Fruit fly (Drosophila melanogaster) whole organism, pupa: Measurements from ENCODE around the gene CG14770.

Source experiments
- CG10348 ChIP-seq: fragments of 200-800 bp; sonication (Bioruptor generic); IDR thresholded peaks from 2 replicates; pipeline ENCODE4 v1.3.6; 2022; ENCODE audit warnings: missing biosample characterization, missing genetic modification characterization
- CG12605 ChIP-seq: fragments of 200-800 bp; sonication (Bioruptor generic); IDR thresholded peaks from 2 replicates; pipeline ENCODE4 v1.3.6; 2022; ENCODE audit warnings: missing biosample characterization, missing genetic modification characterization
- CG13204 ChIP-seq: fragments of 200-800 bp; sonication (Bioruptor generic); optimal IDR thresholded peaks from 2 replicates; lab custom pipeline; 2018; ENCODE audit warnings: missing biosample characterization, mild to moderate bottlenecking, missing genetic modification characterization, moderate library complexity
- CG14655 ChIP-seq: fragments of 200-800 bp; sonication (Bioruptor generic); optimal IDR thresholded peaks from 3 replicates; lab custom pipeline; 2017; ENCODE audit warnings: mild to moderate bottlenecking, missing biosample characterization, missing genetic modification reagents, missing genetic modification characterization
- CG15710 ChIP-seq: fragments of 200-800 bp; sonication (Bioruptor generic); optimal IDR thresholded peaks from 2 replicates; lab custom pipeline; 2018; ENCODE audit warnings: missing biosample characterization, mild to moderate bottlenecking, missing genetic modification characterization, moderate library complexity
- CG17806 ChIP-seq: fragments of 200-800 bp; sonication (Bioruptor generic); optimal IDR thresholded peaks from 2 replicates; lab custom pipeline; 2018; ENCODE audit warnings: missing biosample characterization, mild to moderate bottlenecking, missing genetic modification characterization, moderate library complexity
- CG32121 ChIP-seq: fragments of 200-800 bp; sonication (Bioruptor generic); IDR thresholded peaks from 2 replicates; pipeline ENCODE4 v1.3.6; 2022; ENCODE audit warnings: missing biosample characterization, missing genetic modification characterization
- CG34367 ChIP-seq: fragments of 200-800 bp; sonication (Bioruptor generic); optimal IDR thresholded peaks from 2 replicates; lab custom pipeline; 2018; ENCODE audit warnings: missing biosample characterization, mild to moderate bottlenecking, missing genetic modification characterization
- CG4496 ChIP-seq: fragments of 200-800 bp; sonication (Bioruptor generic); IDR thresholded peaks from 3 replicates; pipeline ENCODE4 v1.3.6; 2022; ENCODE audit warnings: missing biosample characterization, missing genetic modification characterization
- CG8159 ChIP-seq: fragments of 200-800 bp; sonication (Bioruptor generic); optimal IDR thresholded peaks from 3 replicates; lab custom pipeline; 2018; ENCODE audit warnings: missing biosample characterization, mild to moderate bottlenecking, missing genetic modification characterization, moderate library complexity
- CG8301 ChIP-seq: fragments of 200-800 bp; sonication (Bioruptor generic); optimal IDR thresholded peaks from 2 replicates; lab custom pipeline; 2018; ENCODE audit warnings: missing biosample characterization, mild to moderate bottlenecking, missing genetic modification characterization
- CG9948 ChIP-seq: fragments of 200-800 bp; sonication (Bioruptor generic); optimal IDR thresholded peaks from 2 replicates; lab custom pipeline; 2018; ENCODE audit warnings: missing biosample characterization, mild to moderate bottlenecking, missing genetic modification characterization, moderate library complexity
- D1 ChIP-seq: fragments of 200-800 bp; sonication (Bioruptor generic); optimal IDR thresholded peaks from 2 replicates; lab custom pipeline; 2018; ENCODE audit warnings: missing biosample characterization, mild to moderate bottlenecking, missing genetic modification characterization, moderate library complexity
- EcR ChIP-seq: fragments of 200-800 bp; sonication (Bioruptor generic); optimal IDR thresholded peaks from 3 replicates; lab custom pipeline; 2019; ENCODE audit warnings: missing biosample characterization, missing genetic modification characterization, mild to moderate bottlenecking, moderate library complexity, missing genetic modification reagents
- Ets98B ChIP-seq: fragments of 200-800 bp; sonication (Bioruptor generic); IDR thresholded peaks from 2 replicates; pipeline ENCODE4 v1.3.6; 2022; ENCODE audit warnings: missing biosample characterization, missing genetic modification characterization
- Pif1A ChIP-seq: fragments of 200-800 bp; sonication (Bioruptor generic); optimal IDR thresholded peaks from 3 replicates; lab custom pipeline; 2016; ENCODE audit warnings: missing biosample characterization, missing genetic modification characterization
- Pif1B ChIP-seq: fragments of 200-800 bp; sonication (Bioruptor generic); optimal IDR thresholded peaks from 3 replicates; lab custom pipeline; 2016; ENCODE audit warnings: missing biosample characterization, missing genetic modification characterization
- Snoo ChIP-seq: fragments of 200-800 bp; sonication (Bioruptor generic); optimal IDR thresholded peaks from 3 replicates; lab custom pipeline; 2017; ENCODE audit warnings: missing biosample characterization, mild to moderate bottlenecking, missing genetic modification characterization, inconsistent platforms
- fd96Ca ChIP-seq: fragments of 200-800 bp; sonication (Bioruptor generic); IDR thresholded peaks from 3 replicates; pipeline ENCODE4 v1.3.6; 2022; ENCODE audit warnings: missing biosample characterization, missing genetic modification characterization
- gl ChIP-seq: fragments of 200-800 bp; sonication (Bioruptor generic); optimal IDR thresholded peaks from 2 replicates; lab custom pipeline; 2018; ENCODE audit warnings: missing biosample characterization, mild to moderate bottlenecking, missing genetic modification characterization
- rn ChIP-seq: fragments of 200-800 bp; sonication (Bioruptor generic); IDR thresholded peaks from 2 replicates; pipeline ENCODE4 v1.3.6; 2022; ENCODE audit warnings: missing biosample characterization, missing genetic modification characterization

CG14770 gene

dm6 chrX:1370104-1370802 is 1.2 kb downstream of the CG14770 start, which contains the start of gene ssx:
Gene ssx (plus strand): TSS chrX:1370580.
- TF ChIP-seq Snoo (tag; lab: Kevin White, UChicago) (peak; percentile 43), CG17806 (tag; lab: Kevin White, UChicago) (peak; percentile 34), CG34367 (tag; lab: Kevin White, UChicago) (no peak), D1 (tag; lab: Kevin White, UChicago) (no peak), Ets98B (GFP tag; lab: Robert Waterston, UW) (peak; percentile 62), CG15710 (tag; lab: Kevin White, UChicago) (peak; percentile 29), CG32121 (peak; percentile 32; the same call in 1 of the 2 replicates), CG13204 (GFP tag; lab: Kevin White, UChicago) (no peak), Pif1A (GFP tag; lab: Kevin White, UChicago) (no peak), CG8301 (tag; lab: Kevin White, UChicago) (peak; percentile 30), CG12605 (peak; percentile 47), CG9948 (peak; percentile 12), EcR (GFP tag; lab: Kevin White, UChicago) (no peak), fd96Ca (GFP tag; lab: Robert Waterston, UW) (peak; percentile 38; the same call in 1 of the 3 replicates), CG8159 (tag; lab: Kevin White, UChicago) (peak; percentile 24), CG4496 (GFP tag; lab: Robert Waterston, UW) (peak; percentile 79; the same call in 2 of the 3 replicates)

dm6 chrX:1372667-1373066 is 3.6 kb downstream of the CG14770 start:
- TF ChIP-seq CG15710 (tag; lab: Kevin White, UChicago) (no peak), EcR (GFP tag; lab: Kevin White, UChicago) (no peak), CG34367 (tag; lab: Kevin White, UChicago) (no peak), CG9948 (no peak), Snoo (tag; lab: Kevin White, UChicago) (no peak), gl (no peak), fd96Ca (GFP tag; lab: Robert Waterston, UW) (no peak), CG8301 (tag; lab: Kevin White, UChicago) (no peak), Ets98B (GFP tag; lab: Robert Waterston, UW) (no peak), Pif1B (GFP tag; lab: Kevin White, UChicago) (no peak)

- TF ChIP-seq D1 (tag; lab: Kevin White, UChicago) (no peak), CG10348 (GFP tag; lab: Robert Waterston, UW) (no peak), CG12605 (no peak), CG17806 (tag; lab: Kevin White, UChicago) (no peak), CG8159 (tag; lab: Kevin White, UChicago) (no peak), CG34367 (tag; lab: Kevin White, UChicago) (no peak), Pif1A (GFP tag; lab: Kevin White, UChicago) (no peak), CG8301 (tag; lab: Kevin White, UChicago) (no peak), CG4496 (GFP tag; lab: Robert Waterston, UW) (no peak), CG15710 (tag; lab: Kevin White, UChicago) (no peak), Snoo (tag; lab: Kevin White, UChicago) (no peak), rn (GFP tag; lab: Robert Waterston, UW) (no peak), CG13204 (GFP tag; lab: Kevin White, UChicago) (no peak), CG32121 (no peak), fd96Ca (GFP tag; lab: Robert Waterston, UW) (no peak), CG14655 (GFP tag; lab: Kevin White, UChicago) (no peak), CG9948 (no peak)
Measured at dm6 chrX:1375265-1375958, 6.4 kb downstream of the CG14770 start, which contains the start of gene AMPKalpha. Gene AMPKalpha (plus strand): TSS chrX:1375536.

- TF ChIP-seq CG32121 (no peak), CG15710 (tag; lab: Kevin White, UChicago) (no peak), CG13204 (GFP tag; lab: Kevin White, UChicago) (no peak), D1 (tag; lab: Kevin White, UChicago) (no peak), EcR (GFP tag; lab: Kevin White, UChicago) (no peak)
Measured at dm6 chrX:1379692-1380349, 10.8 kb downstream of the CG14770 start.

dm6 chrX:1380350-1381060 is 11.5 kb downstream of the CG14770 start, which contains the start of the genes CG3719 and CG32813:
Gene CG3719 (minus strand): TSS chrX:1380480.
Gene CG32813 (plus strand): TSS chrX:1380914.
- TF ChIP-seq CG13204 (GFP tag; lab: Kevin White, UChicago) (peak; percentile 54), CG4496 (GFP tag; lab: Robert Waterston, UW) (peak; percentile 44; the same call in 2 of the 3 replicates), CG12605 (no peak)
- TF ChIP-seq, all 21 proteins: peak for 2
